Worm (Caenorhabditis elegans) whole organism, early embryonic: ENCODE results near the gene pmp-2.

Source experiments
- F13C5.2 ChIP-seq: sonication (generic microtip); optimal IDR thresholded peaks from 2 replicates; lab custom pipeline; 2017; ENCODE audit warnings: mild to moderate bottlenecking, missing genetic modification characterization, inconsistent platforms, missing compliant biosample characterization
- ama-1 ChIP-seq: fragments of 150-350 bp; optimal IDR thresholded peaks from 2 replicates; lab custom pipeline; 2014
- hnd-1 ChIP-seq: sonication (generic microtip); optimal IDR thresholded peaks from 2 replicates; lab custom pipeline; 2016; ENCODE audit warnings: missing genetic modification characterization, missing compliant biosample characterization
- pes-1 ChIP-seq: fragments of 200-800 bp; sonication (Bioruptor generic); IDR thresholded peaks from 2 replicates; pipeline ENCODE4 v1.3.6; 2022; ENCODE audit warnings: missing genetic modification reagents, missing genetic modification characterization, missing compliant biosample characterization

DNA sequence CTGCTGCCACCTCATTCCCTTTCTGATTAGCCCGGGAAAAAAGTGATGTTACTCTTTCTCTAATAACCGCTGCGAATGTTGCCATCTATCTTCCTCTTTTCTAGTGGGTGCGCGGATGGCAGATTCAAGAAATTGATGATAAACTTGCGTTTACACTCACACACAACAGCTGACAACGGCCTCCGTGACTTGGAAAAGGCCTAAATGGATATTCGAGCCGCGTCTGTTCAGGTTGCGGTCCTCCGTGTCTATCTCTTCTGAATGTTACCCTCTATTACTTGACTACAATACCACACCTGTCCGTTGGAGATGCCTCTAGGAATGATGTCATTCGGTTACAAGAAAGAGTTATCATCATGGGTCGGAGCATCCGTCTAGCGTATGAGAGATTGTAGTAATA is 48.9 kb upstream of the pmp-2 start:
- no peak for TF ChIP-seq ama-1 (lab: Kevin White, UChicago)
- TF ChIP-seq hnd-1 (tag; lab: Kevin White, UChicago), result no peak
- no peak for TF ChIP-seq F13C5.2 (tag; lab: Kevin White, UChicago)
- TF ChIP-seq pes-1, result no peak
